Worm (Caenorhabditis elegans) whole organism, L3 larva: ENCODE data around the gene chil-23.

Source experiments
- R02D3.7 ChIP-seq: fragments of 150-350 bp; optimal IDR thresholded peaks from 2 replicates; lab custom pipeline; 2014; ENCODE audit warnings: missing biosample characterization, missing genetic modification characterization
- ZK546.5 ChIP-seq: sonication (generic microtip); optimal IDR thresholded peaks from 2 replicates; lab custom pipeline; 2017; ENCODE audit warnings: missing biosample characterization, missing genetic modification characterization
- aly-2 ChIP-seq: fragments of 150-350 bp; optimal IDR thresholded peaks from 2 replicates; lab custom pipeline; 2014; ENCODE audit warnings: missing biosample characterization, missing genetic modification characterization
- ama-1 ChIP-seq: fragments of 150-350 bp; optimal IDR thresholded peaks from 2 replicates; lab custom pipeline; 2018
- ceh-82 ChIP-seq: fragments of 150-350 bp; optimal IDR thresholded peaks from 2 replicates; lab custom pipeline; 2014; ENCODE audit warnings: missing biosample characterization, missing genetic modification characterization
- ceh-9 ChIP-seq: sonication (generic microtip); optimal IDR thresholded peaks from 2 replicates; lab custom pipeline; 2018; ENCODE audit warnings: missing biosample characterization, missing genetic modification characterization
- daf-12 ChIP-seq: fragments of 150-350 bp; optimal IDR thresholded peaks from 2 replicates; lab custom pipeline; 2014; ENCODE audit warnings: missing biosample characterization, missing genetic modification reagents, missing genetic modification characterization
- egl-27 ChIP-seq: sonication (generic microtip); optimal IDR thresholded peaks from 4 replicates; lab custom pipeline; 2017; ENCODE audit warnings: missing biosample characterization, missing genetic modification reagents, missing genetic modification characterization
- egl-5 ChIP-seq: fragments of 150-350 bp; optimal IDR thresholded peaks from 2 replicates; lab custom pipeline; 2017; ENCODE audit warnings: missing biosample characterization, missing genetic modification reagents, missing genetic modification characterization, inconsistent platforms
- elt-2 ChIP-seq: sonication (generic microtip); optimal IDR thresholded peaks from 2 replicates; lab custom pipeline; 2016; ENCODE audit warnings: missing genetic modification reagents, mild to moderate bottlenecking, missing genetic modification characterization, missing compliant biosample characterization
- elt-3 ChIP-seq, 3 experiments: fragments of 150-350 bp in 1 of 3; sonication (generic microtip) in 2 of 3; optimal IDR thresholded peaks; 2 replicates in 2 of 3; 4 replicates in 1 of 3; lab custom pipeline; 2014 to 2017; ENCODE audit warnings: missing biosample characterization in 3 of 3, missing genetic modification characterization in 3 of 3
- eor-1 ChIP-seq, 2 experiments: fragments of 150-350 bp; optimal IDR thresholded peaks; 2 replicates each; lab custom pipeline; 2014 to 2018; ENCODE audit warnings: missing biosample characterization in 2 of 2, missing genetic modification characterization in 2 of 2
- fkh-10 ChIP-seq: sonication (generic microtip); optimal IDR thresholded peaks from 2 replicates; lab custom pipeline; 2017; ENCODE audit warnings: missing biosample characterization, missing genetic modification reagents, missing genetic modification characterization
- fkh-2 ChIP-seq: fragments of 150-350 bp; optimal IDR thresholded peaks from 2 replicates; lab custom pipeline; 2014; ENCODE audit warnings: missing biosample characterization, missing genetic modification reagents, missing genetic modification characterization
- hmg-11 ChIP-seq: sonication (generic microtip); optimal IDR thresholded peaks from 2 replicates; lab custom pipeline; 2016; ENCODE audit warnings: missing genetic modification characterization, missing compliant biosample characterization
- jun-1 ChIP-seq: fragments of 150-350 bp; optimal IDR thresholded peaks from 2 replicates; lab custom pipeline; 2014; ENCODE audit warnings: missing biosample characterization, missing genetic modification reagents, missing genetic modification characterization
- lin-15B ChIP-seq: fragments of 150-350 bp; optimal IDR thresholded peaks from 2 replicates; lab custom pipeline; 2014; ENCODE audit warnings: missing biosample characterization, missing genetic modification characterization
- mdl-1 ChIP-seq: fragments of 150-350 bp; optimal IDR thresholded peaks from 2 replicates; lab custom pipeline; 2014; ENCODE audit warnings: missing biosample characterization, missing genetic modification characterization
- mml-1 ChIP-seq: fragments of 150-350 bp; sonication (generic microtip); optimal IDR thresholded peaks from 3 replicates; lab custom pipeline; 2014; ENCODE audit warnings: missing biosample characterization, missing genetic modification characterization
- nfya-1 ChIP-seq: sonication (generic microtip); optimal IDR thresholded peaks from 2 replicates; lab custom pipeline; 2017; ENCODE audit warnings: missing genetic modification characterization, mild to moderate bottlenecking, missing compliant biosample characterization, antibody characterized with exemption, moderate library complexity; ENCODE audit not compliant: insufficient read depth
- nhr-11 ChIP-seq: fragments of 150-350 bp; optimal IDR thresholded peaks from 2 replicates; lab custom pipeline; 2014; ENCODE audit warnings: missing biosample characterization, missing genetic modification characterization
- nhr-12 ChIP-seq: fragments of 150-350 bp; optimal IDR thresholded peaks from 2 replicates; lab custom pipeline; 2014; ENCODE audit warnings: missing biosample characterization, missing genetic modification characterization
- nhr-23 ChIP-seq: fragments of 150-350 bp; optimal IDR thresholded peaks from 2 replicates; lab custom pipeline; 2014; ENCODE audit warnings: missing biosample characterization, missing genetic modification reagents, missing genetic modification characterization
- nhr-237 ChIP-seq: fragments of 150-350 bp; optimal IDR thresholded peaks from 2 replicates; lab custom pipeline; 2014; ENCODE audit warnings: missing biosample characterization, missing genetic modification characterization
- nhr-25 ChIP-seq: sonication (generic microtip); optimal IDR thresholded peaks from 2 replicates; lab custom pipeline; 2017; ENCODE audit warnings: missing biosample characterization, missing genetic modification characterization
- nhr-28 ChIP-seq: fragments of 150-350 bp; optimal IDR thresholded peaks from 2 replicates; lab custom pipeline; 2014; ENCODE audit warnings: missing biosample characterization, missing genetic modification characterization
- nhr-43 ChIP-seq: sonication (generic microtip); optimal IDR thresholded peaks from 2 replicates; lab custom pipeline; 2016; ENCODE audit warnings: mild to moderate bottlenecking, missing genetic modification characterization, missing compliant biosample characterization; ENCODE audit not compliant: poor library complexity, severe bottlenecking
- nhr-67 ChIP-seq: fragments of 150-350 bp; optimal IDR thresholded peaks from 2 replicates; lab custom pipeline; 2014; ENCODE audit warnings: missing biosample characterization, missing genetic modification characterization
- nhr-77 ChIP-seq: fragments of 150-350 bp; optimal IDR thresholded peaks from 2 replicates; lab custom pipeline; 2014; ENCODE audit warnings: missing biosample characterization, missing genetic modification characterization
- pqm-1 ChIP-seq: fragments of 150-350 bp; optimal IDR thresholded peaks from 2 replicates; lab custom pipeline; 2017; ENCODE audit warnings: missing biosample characterization, missing genetic modification characterization, inconsistent platforms
- sea-2 ChIP-seq: fragments of 150-350 bp; sonication (generic microtip); optimal IDR thresholded peaks from 4 replicates; lab custom pipeline; 2014; ENCODE audit warnings: missing biosample characterization, missing genetic modification reagents, missing genetic modification characterization
- snpc-4 ChIP-seq: fragments of 150-350 bp; optimal IDR thresholded peaks from 2 replicates; lab custom pipeline; 2014; ENCODE audit warnings: missing biosample characterization, missing genetic modification characterization
- tbx-2 ChIP-seq: sonication (generic microtip); optimal IDR thresholded peaks from 2 replicates; lab custom pipeline; 2016; ENCODE audit warnings: mild to moderate bottlenecking, missing genetic modification characterization, missing compliant biosample characterization
- unc-39 ChIP-seq: sonication (generic microtip); optimal IDR thresholded peaks from 4 replicates; lab custom pipeline; 2017; ENCODE audit warnings: missing biosample characterization, missing genetic modification characterization
- unc-62 ChIP-seq: fragments of 150-350 bp; sonication (generic microtip); optimal IDR thresholded peaks from 4 replicates; lab custom pipeline; 2014; ENCODE audit warnings: missing biosample characterization, missing genetic modification reagents, missing genetic modification characterization
- zag-1 ChIP-seq: fragments of 150-350 bp; optimal IDR thresholded peaks from 2 replicates; lab custom pipeline; 2014; ENCODE audit warnings: missing biosample characterization, missing genetic modification characterization
- ztf-4 ChIP-seq: fragments of 150-350 bp; optimal IDR thresholded peaks from 2 replicates; lab custom pipeline; 2014; ENCODE audit warnings: missing biosample characterization, missing genetic modification characterization

chil-23 gene

ce11 chrII:9480006-9480405, 11.6 kb upstream of the chil-23 start, which contains the start of gene T19H5.7:
T19H5.7 (minus strand) TSS chrII:9480106.
- no peak for TF ChIP-seq ceh-82 (tag; lab: Kevin White, UChicago)
- no peak for TF ChIP-seq ZK546.5
- no peak for TF ChIP-seq nhr-25 (tag; lab: Kevin White, UChicago)
- TF ChIP-seq aly-2 (tag; lab: Kevin White, UChicago) = no peak
- no peak for TF ChIP-seq elt-2
- no peak for TF ChIP-seq unc-39 (tag; lab: Kevin White, UChicago)
- no peak for TF ChIP-seq unc-62 (GFP tag; lab: Kevin White, UChicago)
- no peak for TF ChIP-seq zag-1
- no peak for TF ChIP-seq nhr-12 (tag; lab: Kevin White, UChicago)
- TF ChIP-seq nhr-23 (tag; lab: Kevin White, UChicago) = no peak
- no peak for TF ChIP-seq nhr-67 (tag; lab: Kevin White, UChicago)
- TF ChIP-seq jun-1 (tag; lab: Kevin White, UChicago) = no peak
- no peak for TF ChIP-seq nhr-237 (tag; lab: Kevin White, UChicago)
- TF ChIP-seq ztf-4 (tag; lab: Kevin White, UChicago) = no peak
- no peak for TF ChIP-seq egl-5
- TF ChIP-seq eor-1 (tag; optimal IDR thresholded peaks at IDR 0.05; lab: Kevin White, UChicago) = no peak
- no peak for TF ChIP-seq mdl-1 (tag; lab: Kevin White, UChicago)
- TF ChIP-seq hmg-11 (tag; lab: Kevin White, UChicago) = no peak

- no peak for TF ChIP-seq nhr-12 (tag; lab: Kevin White, UChicago)
- TF ChIP-seq nhr-23 (tag; lab: Kevin White, UChicago) = no peak
- no peak for TF ChIP-seq jun-1 (tag; lab: Kevin White, UChicago)
- no peak for TF ChIP-seq nhr-28 (tag; lab: Kevin White, UChicago)
- no peak for TF ChIP-seq elt-3 (tag; optimal IDR thresholded peaks at IDR 0.05; lab: Kevin White, UChicago)
- TF ChIP-seq unc-62 (GFP tag; lab: Kevin White, UChicago) = no peak
- TF ChIP-seq daf-12 = no peak
- TF ChIP-seq ama-1 (lab: Kevin White, UChicago) = no peak
- no peak for TF ChIP-seq elt-2
- TF ChIP-seq mml-1 = no peak
- no peak for TF ChIP-seq nhr-67 (tag; lab: Kevin White, UChicago)
- TF ChIP-seq nhr-11 (tag; lab: Kevin White, UChicago) = no peak
- no peak for TF ChIP-seq nfya-1
- TF ChIP-seq nhr-43 (tag; lab: Kevin White, UChicago) = no peak
- no peak for TF ChIP-seq fkh-10 (GFP tag; lab: Kevin White, UChicago)
- TF ChIP-seq egl-5 = no peak
- TF ChIP-seq egl-27 = no peak
- no peak for TF ChIP-seq nhr-25 (tag; lab: Kevin White, UChicago)
- no peak for TF ChIP-seq nhr-77 (tag; lab: Kevin White, UChicago)
- no peak for TF ChIP-seq aly-2 (tag; lab: Kevin White, UChicago)
These were observed 9.2 kb upstream of the chil-23 start, which contains the start of gene chil-27 for ce11 chrII:9477567-9477966. chil-27 (plus strand) TSS chrII:9477867.

- no peak for TF ChIP-seq zag-1
- no peak for TF ChIP-seq fkh-2 (tag; lab: Kevin White, UChicago)
- TF ChIP-seq eor-1 (tag; optimal IDR thresholded peaks at IDR 0.05; lab: Kevin White, UChicago) = no peak
- no peak for TF ChIP-seq sea-2 (GFP tag; lab: Kevin White, UChicago)
- TF ChIP-seq R02D3.7 (tag; lab: Kevin White, UChicago) = no peak
- no peak for TF ChIP-seq ceh-9 (tag; lab: Kevin White, UChicago)
- no peak for TF ChIP-seq lin-15B (tag; lab: Kevin White, UChicago)
- TF ChIP-seq nhr-237 (tag; lab: Kevin White, UChicago) = no peak
- TF ChIP-seq elt-2 = no peak
These were observed 6.1 kb upstream of the chil-23 start, which contains the start of the genes chil-25 and chil-26 for ce11 chrII:9474367-9475105. chil-25 (minus strand) TSS chrII:9474467. chil-26 (plus strand) TSS chrII:9475055.

DNA sequence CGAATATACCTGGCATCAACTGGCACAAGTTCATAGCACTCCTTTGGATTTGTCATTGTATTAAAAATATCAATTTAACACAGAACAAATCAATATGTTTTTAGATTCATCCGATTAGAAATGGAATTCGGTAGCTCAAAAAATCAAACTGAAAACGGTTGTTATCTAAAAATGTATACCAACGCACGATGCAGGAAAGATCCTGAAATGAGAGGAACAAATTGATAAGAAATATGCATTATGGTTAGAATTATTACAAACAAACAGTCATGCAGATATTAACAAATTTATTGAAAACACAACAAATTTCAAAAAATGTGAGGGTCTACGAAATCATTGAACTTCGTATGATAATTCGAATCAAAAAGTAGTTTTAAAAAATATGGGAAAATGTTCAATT, 1.6 kb upstream of the chil-23 start, which contains the start of gene T19H5.6:
T19H5.6 (minus strand) TSS at position 195 of the 400 bp plus-strand sequence.
- TF ChIP-seq nhr-67 (tag; lab: Kevin White, UChicago) (no peak), pqm-1 (tag; lab: Kevin White, UChicago) (peak; percentile 52), ZK546.5 (no peak), tbx-2 (tag; lab: Kevin White, UChicago) (no peak), elt-2 (peak; percentile 71), ztf-4 (tag; lab: Kevin White, UChicago) (no peak), ceh-9 (tag; lab: Kevin White, UChicago) (no peak), R02D3.7 (tag; lab: Kevin White, UChicago) (no peak), snpc-4 (no peak), unc-39 (tag; lab: Kevin White, UChicago) (no peak)
